Fruit fly (Drosophila melanogaster) whole organism, embryonic: Measurements from ENCODE around the gene Rlb1.

Experiments
- Ada2b ChIP-seq: fragments of 200-800 bp; sonication (Bioruptor generic); IDR thresholded peaks from 2 replicates; pipeline ENCODE4 v1.3.6; 2022; ENCODE audit warnings: missing biosample characterization, missing genetic modification characterization
- Atf-2 ChIP-seq: fragments of 200-800 bp; sonication (Bioruptor generic); optimal IDR thresholded peaks from 2 replicates; lab custom pipeline; 2016; ENCODE audit warnings: missing biosample characterization, missing genetic modification characterization
- Awh ChIP-seq: fragments of 200-800 bp; sonication (Bioruptor generic); IDR thresholded peaks from 2 replicates; pipeline ENCODE4, ENCODE4 v1.3.6; 2022; ENCODE audit warnings: missing biosample characterization, missing genetic modification characterization
- CG11085 ChIP-seq: fragments of 200-800 bp; sonication (Bioruptor generic); IDR thresholded peaks from 2 replicates; pipeline ENCODE4 v1.3.6; 2022; ENCODE audit warnings: missing biosample characterization, missing genetic modification characterization
- CG11560 ChIP-seq: fragments of 200-800 bp; sonication (Bioruptor generic); IDR thresholded peaks from 3 replicates; pipeline ENCODE4 v1.3.6; 2022; ENCODE audit warnings: missing biosample characterization, missing genetic modification characterization
- CG12155 ChIP-seq: fragments of 200-800 bp; sonication (Bioruptor generic); optimal IDR thresholded peaks from 3 replicates; lab custom pipeline; 2016; ENCODE audit warnings: missing biosample characterization, missing genetic modification characterization
- CG1233 ChIP-seq: fragments of 200-800 bp; sonication (Bioruptor generic); optimal IDR thresholded peaks from 4 replicates; lab custom pipeline; 2018; ENCODE audit warnings: missing biosample characterization, mild to moderate bottlenecking, missing genetic modification characterization
- CG12942 ChIP-seq: fragments of 200-800 bp; sonication (Bioruptor generic); optimal IDR thresholded peaks from 3 replicates; lab custom pipeline; 2016; ENCODE audit warnings: missing biosample characterization, missing genetic modification characterization
- CG13123 ChIP-seq: fragments of 200-800 bp; sonication (Bioruptor generic); optimal IDR thresholded peaks from 2 replicates; lab custom pipeline; 2016; ENCODE audit warnings: missing biosample characterization, missing genetic modification characterization
- CG13287 ChIP-seq: fragments of 200-800 bp; sonication (Bioruptor generic); IDR thresholded peaks from 2 replicates; pipeline ENCODE4 v1.3.6; 2022; ENCODE audit warnings: missing biosample characterization, missing genetic modification characterization; ENCODE audit not compliant: partially characterized antibody
- CG14860 ChIP-seq: fragments of 200-800 bp; sonication (Bioruptor generic); IDR thresholded peaks from 3 replicates; pipeline ENCODE4 v1.3.6; 2022; ENCODE audit warnings: missing biosample characterization, missing genetic modification characterization; ENCODE audit not compliant: partially characterized antibody
- CG15073 ChIP-seq: fragments of 200-800 bp; sonication (Bioruptor generic); optimal IDR thresholded peaks from 2 replicates; lab custom pipeline; 2016; ENCODE audit warnings: missing biosample characterization, missing genetic modification characterization
- CG15269 ChIP-seq: fragments of 200-800 bp; sonication (Bioruptor generic); optimal IDR thresholded peaks from 2 replicates; lab custom pipeline; 2018; ENCODE audit warnings: missing biosample characterization, mild to moderate bottlenecking, missing genetic modification characterization, moderate library complexity
- CG30403 ChIP-seq: fragments of 200-800 bp; sonication (Bioruptor generic); optimal IDR thresholded peaks from 3 replicates; lab custom pipeline; 2016; ENCODE audit warnings: missing biosample characterization, missing genetic modification characterization
- CG30431 ChIP-seq: fragments of 200-800 bp; sonication (Bioruptor generic); optimal IDR thresholded peaks from 2 replicates; lab custom pipeline; 2017; ENCODE audit warnings: missing biosample characterization, missing genetic modification characterization
- CG32532 ChIP-seq: fragments of 200-800 bp; sonication (Bioruptor generic); IDR thresholded peaks from 2 replicates; pipeline ENCODE4 v1.3.6; 2022; ENCODE audit warnings: missing biosample characterization, missing genetic modification characterization
- CG6254 ChIP-seq: fragments of 200-800 bp; sonication (Bioruptor generic); optimal IDR thresholded peaks from 3 replicates; lab custom pipeline; 2017; ENCODE audit warnings: mild to moderate bottlenecking, missing biosample characterization, missing genetic modification reagents, missing genetic modification characterization
- CG7357 ChIP-seq: fragments of 200-800 bp; sonication (Bioruptor generic); IDR thresholded peaks from 3 replicates; pipeline ENCODE4 v1.3.6; 2022; ENCODE audit warnings: missing biosample characterization, missing genetic modification characterization
- CG8765 ChIP-seq: fragments of 200-800 bp; sonication (Bioruptor generic); IDR thresholded peaks from 2 replicates; pipeline ENCODE4 v1.3.6; 2022; ENCODE audit warnings: missing biosample characterization, missing genetic modification characterization
- CHES-1-like ChIP-seq: fragments of 200-800 bp; sonication (Bioruptor generic); optimal IDR thresholded peaks from 2 replicates; lab custom pipeline; 2016; ENCODE audit warnings: missing biosample characterization, missing genetic modification characterization
- Chrac-16 ChIP-seq: fragments of 200-800 bp; sonication (Bioruptor generic); optimal IDR thresholded peaks from 3 replicates; lab custom pipeline; 2016; ENCODE audit warnings: missing biosample characterization, missing genetic modification characterization
- CrebB ChIP-seq: fragments of 200-800 bp; sonication (Bioruptor generic); optimal IDR thresholded peaks from 3 replicates; lab custom pipeline; 2018; ENCODE audit warnings: missing biosample characterization, mild to moderate bottlenecking, missing genetic modification characterization
- Dip3 ChIP-seq: fragments of 200-800 bp; sonication (Bioruptor generic); optimal IDR thresholded peaks from 3 replicates; lab custom pipeline; 2016; ENCODE audit warnings: missing biosample characterization, missing genetic modification characterization
- GATAe ChIP-seq: fragments of 200-800 bp; sonication (Bioruptor generic); conservative IDR thresholded peaks from 2 replicates; pipeline ENCODE4 v1.3.6; 2022; ENCODE audit warnings: missing biosample characterization, missing genetic modification characterization
- Hr3 ChIP-seq: fragments of 200-800 bp; sonication (Bioruptor generic); optimal IDR thresholded peaks from 3 replicates; lab custom pipeline; 2016; ENCODE audit warnings: missing biosample characterization, missing genetic modification characterization
- Lhr ChIP-seq: fragments of 200-800 bp; sonication (Bioruptor generic); optimal IDR thresholded peaks from 3 replicates; lab custom pipeline; 2017; ENCODE audit warnings: mild to moderate bottlenecking, missing biosample characterization, missing genetic modification reagents, missing genetic modification characterization
- MTF-1 ChIP-seq: fragments of 200-800 bp; sonication (Bioruptor generic); optimal IDR thresholded peaks from 2 replicates; lab custom pipeline; 2018; ENCODE audit warnings: missing biosample characterization, mild to moderate bottlenecking, missing genetic modification characterization, borderline replicate concordance
- Oli ChIP-seq: fragments of 200-800 bp; sonication (Bioruptor generic); optimal IDR thresholded peaks from 2 replicates; lab custom pipeline; 2018; ENCODE audit warnings: missing biosample characterization, mild to moderate bottlenecking, missing genetic modification characterization, moderate library complexity
- TFAM ChIP-seq: fragments of 200-800 bp; sonication (Bioruptor generic); optimal IDR thresholded peaks from 2 replicates; lab custom pipeline; 2017; ENCODE audit warnings: missing biosample characterization, missing genetic modification characterization, inconsistent platforms
- Xrp1 ChIP-seq: fragments of 200-800 bp; sonication (Bioruptor generic); IDR thresholded peaks from 2 replicates; pipeline ENCODE4 v1.3.6; 2022; ENCODE audit warnings: missing biosample characterization, missing genetic modification characterization
- ab ChIP-seq: fragments of 200-800 bp; sonication (Bioruptor generic); optimal IDR thresholded peaks from 2 replicates; lab custom pipeline; 2016; ENCODE audit warnings: missing biosample characterization, missing genetic modification characterization
- ac ChIP-seq: fragments of 200-800 bp; sonication (Bioruptor generic); optimal IDR thresholded peaks from 3 replicates; lab custom pipeline; 2017; ENCODE audit warnings: missing biosample characterization, mild to moderate bottlenecking, missing genetic modification characterization
- ap ChIP-seq: fragments of 200-800 bp; sonication (Bioruptor generic); IDR thresholded peaks from 2 replicates; pipeline ENCODE4 v1.3.6; 2022; ENCODE audit warnings: missing biosample characterization, missing genetic modification characterization
- ash1 ChIP-seq: fragments of 200-800 bp; sonication (Bioruptor generic); optimal IDR thresholded peaks from 2 replicates; lab custom pipeline; 2018; ENCODE audit warnings: missing biosample characterization, mild to moderate bottlenecking, missing genetic modification characterization
- bigmax ChIP-seq: fragments of 200-800 bp; sonication (Bioruptor generic); optimal IDR thresholded peaks from 2 replicates; lab custom pipeline; 2018; ENCODE audit warnings: missing biosample characterization, mild to moderate bottlenecking, missing genetic modification characterization
- bowl ChIP-seq: fragments of 200-800 bp; sonication (Bioruptor generic); IDR thresholded peaks from 2 replicates; pipeline ENCODE4 v1.3.6; 2022; ENCODE audit warnings: missing biosample characterization, missing genetic modification characterization
- danr ChIP-seq: fragments of 200-800 bp; sonication (Bioruptor generic); IDR thresholded peaks from 2 replicates; pipeline ENCODE4 v1.3.6; 2022; ENCODE audit warnings: missing biosample characterization, missing genetic modification characterization
- ewg ChIP-seq: fragments of 200-800 bp; sonication (Bioruptor generic); optimal IDR thresholded peaks from 3 replicates; lab custom pipeline; 2017; ENCODE audit warnings: mild to moderate bottlenecking, missing biosample characterization, missing genetic modification reagents, missing genetic modification characterization
- fru ChIP-seq: fragments of >200 bp; optimal IDR thresholded peaks from 2 replicates; lab custom pipeline; 2017
- fu2 ChIP-seq: fragments of 200-800 bp; sonication (Bioruptor generic); optimal IDR thresholded peaks from 2 replicates; lab custom pipeline; 2016; ENCODE audit warnings: missing biosample characterization, missing genetic modification characterization
- gt ChIP-seq: fragments of 200-800 bp; sonication (Bioruptor generic); IDR thresholded peaks from 2 replicates; pipeline ENCODE4 v1.3.6; 2022; ENCODE audit warnings: missing biosample characterization, missing genetic modification characterization
- oc ChIP-seq: fragments of 200-800 bp; sonication (Bioruptor generic); optimal IDR thresholded peaks from 2 replicates; lab custom pipeline; 2018; ENCODE audit warnings: missing biosample characterization, mild to moderate bottlenecking, missing genetic modification characterization, moderate library complexity
- peb ChIP-seq: fragments of 200-800 bp; sonication (Bioruptor generic); IDR thresholded peaks from 2 replicates; pipeline ENCODE4 v1.3.6; 2022; ENCODE audit warnings: missing biosample characterization, missing genetic modification characterization
- prd ChIP-seq, 3 experiments: fragments of >200 bp in 2 of 3; fragments of 200-800 bp in 1 of 3; sonication (Bioruptor generic) in 1 of 3; optimal IDR thresholded peaks in 2 of 3; IDR thresholded peaks in 1 of 3; 2 replicates in 2 of 3; 3 replicates in 1 of 3; pipeline versions ENCODE4 v1.3.6 to Lab custom; 2017 to 2022; ENCODE audit warnings: missing biosample characterization in 1 of 3, missing genetic modification characterization in 1 of 3
- repo ChIP-seq: fragments of 200-800 bp; sonication (Bioruptor generic); optimal IDR thresholded peaks from 2 replicates; lab custom pipeline; 2016; ENCODE audit warnings: missing biosample characterization, missing genetic modification characterization
- rib ChIP-seq: fragments of 200-800 bp; sonication (Bioruptor generic); IDR thresholded peaks from 2 replicates; pipeline ENCODE4 v1.3.6; 2022; ENCODE audit warnings: missing biosample characterization, missing genetic modification characterization
- sd ChIP-seq: fragments of 200-800 bp; sonication (Bioruptor generic); optimal IDR thresholded peaks from 3 replicates; lab custom pipeline; 2018; ENCODE audit warnings: missing biosample characterization, mild to moderate bottlenecking, missing genetic modification characterization, moderate library complexity
- seq ChIP-seq: fragments of 200-800 bp; sonication (Bioruptor generic); IDR thresholded peaks from 2 replicates; pipeline ENCODE4 v1.3.6; 2022; ENCODE audit warnings: missing biosample characterization, missing genetic modification characterization
- sob ChIP-seq: fragments of 200-800 bp; sonication (Bioruptor generic); IDR thresholded peaks from 2 replicates; pipeline ENCODE4 v1.3.6; 2022; ENCODE audit warnings: missing biosample characterization, missing genetic modification characterization
- tll ChIP-seq, 2 experiments: fragments of 200-800 bp in 1 of 2; fragments of >200 bp in 1 of 2; sonication (Bioruptor generic) in 1 of 2; optimal IDR thresholded peaks; 2 replicates each; lab custom pipeline; 2017 to 2019; ENCODE audit warnings: missing biosample characterization in 2 of 2, missing genetic modification characterization in 2 of 2, mild to moderate bottlenecking in 1 of 2, moderate library complexity in 1 of 2
- unpg ChIP-seq: fragments of 200-800 bp; sonication (Bioruptor generic); optimal IDR thresholded peaks from 3 replicates; lab custom pipeline; 2018; ENCODE audit warnings: missing biosample characterization, mild to moderate bottlenecking, missing genetic modification characterization, moderate library complexity
- wek ChIP-seq: fragments of 200-800 bp; sonication (Bioruptor generic); optimal IDR thresholded peaks from 3 replicates; lab custom pipeline; 2018; ENCODE audit warnings: missing biosample characterization, mild to moderate bottlenecking, missing genetic modification characterization, moderate library complexity

The Rlb1 gene

DNA sequence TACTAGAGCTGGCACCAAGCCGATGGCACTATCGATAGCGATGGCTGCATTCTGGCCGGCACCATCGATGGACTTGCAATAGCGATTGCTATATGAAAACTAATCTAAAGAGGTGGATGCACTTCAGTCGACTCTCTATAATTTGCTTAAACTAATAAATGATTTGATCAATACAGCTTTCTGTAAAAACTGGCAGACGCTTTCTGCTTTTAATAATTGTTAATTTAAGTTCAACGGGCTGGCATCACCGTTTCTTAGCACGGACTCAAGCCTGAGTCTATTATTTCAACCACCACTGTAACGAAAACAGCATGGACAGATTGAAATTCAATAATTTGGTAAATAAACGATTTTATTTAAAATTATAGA is at the start of gene Rlb1, which contains the start of gene Ras85D (continued):
- TF ChIP-seq CG11085 (GFP tag; lab: Robert Waterston, UW) (no peak), Chrac-16 (GFP tag; lab: Kevin White, UChicago) (peak; percentile 78), ash1 (GFP tag; lab: Kevin White, UChicago) (no peak), Hr3 (GFP tag; lab: Kevin White, UChicago) (peak; percentile 74), CrebB (peak; percentile 62), bigmax (GFP tag; lab: Kevin White, UChicago) (no peak), peb (no peak), CG30403 (GFP tag; lab: Kevin White, UChicago) (peak; percentile 88), GATAe (GFP tag; lab: Robert Waterston, UW) (no peak), ap (GFP tag; lab: Robert Waterston, UW) (no peak), CG11560 (no peak), repo (GFP tag; lab: Kevin White, UChicago) (peak; percentile 72), rib (GFP tag; lab: Robert Waterston, UW) (no peak), ewg (GFP tag; lab: Kevin White, UChicago) (peak; percentile 53), CG13123 (GFP tag; lab: Kevin White, UChicago) (peak; percentile 42), seq (GFP tag; lab: Robert Waterston, UW) (no peak), CG8765 (GFP tag; lab: Robert Waterston, UW) (no peak), unpg (GFP tag; lab: Kevin White, UChicago) (peak; percentile 66), CG1233 (GFP tag; lab: Kevin White, UChicago) (peak; percentile 61), Dip3 (GFP tag; lab: Kevin White, UChicago) (peak; percentile 73), CHES-1-like (peak; percentile 81), danr (GFP tag; lab: Robert Waterston, UW) (no peak), gt (GFP tag; lab: Robert Waterston, UW) (no peak), ab (GFP tag; lab: Kevin White, UChicago) (no peak), oc (tag; lab: Kevin White, UChicago) (no peak), CG30431 (GFP tag; lab: Kevin White, UChicago) (no peak), CG12155 (GFP tag; lab: Kevin White, UChicago) (peak; percentile 75), CG7357 (GFP tag; lab: Robert Waterston, UW) (0 out of 3 replicates have a peak, but pooled peaks have one; percentile 26), sd (tag; lab: Kevin White, UChicago) (peak; percentile 52), CG12942 (peak; percentile 67), CG13287 (GFP tag; lab: Robert Waterston, UW) (no peak), Awh (GFP tag; lab: Robert Waterston, UW) (no peak), wek (GFP tag; lab: Kevin White, UChicago) (no peak), Lhr (peak; percentile 69), sob (GFP tag; lab: Robert Waterston, UW) (no peak), fru (no peak), CG6254 (GFP tag; lab: Kevin White, UChicago) (no peak), fu2 (GFP tag; lab: Kevin White, UChicago) (peak; percentile 77), Ada2b (GFP tag; lab: Robert Waterston, UW) (no peak), CG15269 (tag; lab: Kevin White, UChicago) (peak; percentile 64), ac (GFP tag; lab: Kevin White, UChicago) (no peak), CG15073 (peak; percentile 99), Xrp1 (GFP tag; lab: Robert Waterston, UW) (no peak), MTF-1 (GFP tag; lab: Kevin White, UChicago) (no peak), Oli (tag; lab: Kevin White, UChicago) (no peak), prd (optimal IDR thresholded peaks at IDR 0.05; lab: Kevin White, UChicago) (no peak), prd (GFP tag; IDR thresholded peaks at IDR 0.05; lab: Robert Waterston, UW) (no peak), CG32532 (GFP tag; lab: Robert Waterston, UW) (no peak), tll (GFP tag; optimal IDR thresholded peaks at IDR 0.05; lab: Kevin White, UChicago) (no peak), CG14860 (GFP tag; lab: Robert Waterston, UW) (no peak), TFAM (no peak), bowl (GFP tag; lab: Robert Waterston, UW) (no peak), Atf-2 (GFP tag; lab: Kevin White, UChicago) (peak; percentile 74)
